Worm (Caenorhabditis elegans) whole organism, L4/young adult: ENCODE measurements around the gene fre-1.

Experiments
- W03F9.2 ChIP-seq: fragments of 150-350 bp; optimal IDR thresholded peaks from 2 replicates; lab custom pipeline; 2014; ENCODE audit warnings: missing biosample characterization, missing genetic modification characterization
- dao-5 ChIP-seq: sonication (generic microtip); optimal IDR thresholded peaks from 2 replicates; lab custom pipeline; 2016; ENCODE audit warnings: missing genotype, missing genetic modification characterization, moderate library complexity, missing compliant biosample characterization
- him-1 ChIP-seq: sonication (generic microtip); optimal IDR thresholded peaks from 2 replicates; lab custom pipeline; 2016; ENCODE audit warnings: missing genotype, missing genetic modification reagents, missing genetic modification characterization, missing compliant biosample characterization

DNA sequence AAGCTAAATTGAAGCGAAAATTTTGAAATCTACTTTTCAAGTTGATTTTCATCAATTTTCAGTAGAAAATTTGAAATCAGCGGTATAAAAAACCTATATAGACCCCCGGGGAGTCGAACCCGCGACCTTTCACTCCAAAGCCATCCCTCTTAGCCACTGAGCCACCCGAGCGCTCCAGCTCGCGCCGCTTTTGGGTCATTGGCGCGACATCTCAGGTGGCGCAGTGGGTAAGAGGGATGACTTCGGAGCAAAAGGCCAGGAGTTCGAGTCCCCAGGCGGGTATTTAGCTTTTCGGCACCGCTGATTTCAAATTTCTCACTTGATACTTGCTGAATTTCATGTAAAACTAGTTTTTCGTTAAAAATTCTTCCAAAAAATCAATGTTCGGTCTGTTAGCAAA, 39.1 kb upstream of the fre-1 start:
- TF ChIP-seq him-1 (tag; lab: Kevin White, UChicago), result no peak
- TF ChIP-seq dao-5 (tag; lab: Kevin White, UChicago), result no peak
- TF ChIP-seq W03F9.2 (tag; lab: Kevin White, UChicago), result no peak
